Worm (Caenorhabditis elegans): ENCODE results near the gene R03H10.5.

The R03H10.5 gene

DNA sequence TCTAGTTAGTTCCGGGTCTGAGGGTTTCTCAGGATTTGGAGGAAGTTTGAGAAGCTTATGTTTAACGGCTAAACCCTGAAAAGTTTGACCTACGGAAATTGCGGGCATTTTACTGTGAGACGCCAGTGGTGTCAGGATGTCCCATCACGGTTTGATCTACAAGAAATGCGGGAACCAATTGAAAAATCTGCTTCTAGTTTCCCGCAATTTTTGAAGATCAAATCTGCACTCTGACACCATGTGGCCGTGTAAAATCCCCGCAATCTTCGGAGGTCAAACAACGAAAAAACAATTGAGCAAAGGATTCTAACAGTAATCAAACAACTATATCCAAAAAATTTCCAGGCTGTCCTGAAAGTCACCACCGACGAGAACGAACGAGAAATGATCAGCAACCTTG is 47.5 kb downstream of the R03H10.5 start:
- TF ChIP-seq W03F9.2 (tag; optimal IDR thresholded peaks at IDR 0.05), result no peak
- TF ChIP-seq him-1 (tag; optimal IDR thresholded peaks at IDR 0.05), result no peak
- TF ChIP-seq dao-5 (tag; optimal IDR thresholded peaks at IDR 0.05), result no peak

Measured in whole organism, L4/young adult.